Worm (Caenorhabditis elegans): Measurements from ENCODE around the gene T04C12.1.

Gene T04C12.1

DNA sequence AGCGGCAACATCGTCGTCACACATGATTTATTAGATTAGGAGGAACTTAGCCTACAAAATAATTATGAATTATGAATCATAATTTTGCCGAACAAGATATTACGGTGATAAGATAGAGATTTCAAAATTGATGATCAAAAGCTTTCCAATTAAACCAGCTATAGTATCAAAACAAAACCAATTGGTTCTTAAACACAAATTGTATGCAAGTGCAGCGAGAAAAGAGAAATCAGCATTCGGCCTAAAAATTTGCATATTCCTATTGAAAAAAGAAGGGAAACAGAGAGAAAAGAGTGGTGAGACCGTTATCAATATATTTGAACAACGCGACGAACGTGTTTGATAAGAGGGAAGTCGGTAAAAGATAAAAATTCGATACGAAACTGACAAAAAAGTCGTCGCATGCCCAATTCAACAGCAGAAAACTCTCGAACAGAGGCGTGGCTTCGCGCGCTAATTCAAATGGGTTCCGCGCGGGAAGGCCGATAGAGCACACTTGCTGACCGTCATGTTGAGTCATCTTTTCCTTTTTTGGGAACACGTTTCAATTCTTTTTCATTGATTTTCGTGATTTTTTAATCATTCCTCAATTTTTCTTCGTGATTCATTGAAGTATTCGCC, 19.1 kb upstream of the T04C12.1 start, which contains the start of gene act-2 (continued):
- TF ChIP-seq akir-1 (GFP tag; optimal IDR thresholded peaks at IDR 0.05) (no peak), zim-3 (tag; optimal IDR thresholded peaks at IDR 0.05) (no peak), dpff-1 (tag; optimal IDR thresholded peaks at IDR 0.05) (no peak), egl-44 (GFP tag; IDR thresholded peaks at IDR 0.05) (no peak), tbp1 (GFP tag; optimal IDR thresholded peaks at IDR 0.05) (peak; percentile 53), bed-2 (GFP tag; IDR thresholded peaks at IDR 0.05) (no peak), mcd-1 (GFP tag; IDR thresholded peaks at IDR 0.05) (peak; percentile 95)

DNA sequence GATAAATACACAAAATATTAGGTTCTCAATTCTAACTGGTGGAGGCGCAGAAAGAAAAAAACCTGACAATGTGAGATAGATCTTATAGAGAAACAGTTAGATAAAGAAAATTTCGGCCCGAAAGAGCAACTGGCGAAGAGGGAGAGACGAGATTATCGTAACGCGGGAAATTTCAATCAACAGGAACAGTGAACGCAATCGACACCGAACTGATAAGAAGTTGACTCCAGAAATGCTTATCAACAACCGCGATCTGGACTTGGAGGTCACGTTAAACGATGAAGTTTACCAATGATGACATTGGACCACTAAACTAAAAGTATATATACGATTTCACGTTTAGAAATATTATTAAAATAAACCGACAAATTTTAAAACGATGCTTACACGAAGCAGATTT, 17.3 kb upstream of the T04C12.1 start:
- TF ChIP-seq ama-1 (optimal IDR thresholded peaks at IDR 0.05) (peak; percentile 73), ama-1 (GFP tag; optimal IDR thresholded peaks at IDR 0.05) (no peak), hmg-20 (GFP tag; IDR thresholded peaks at IDR 0.05) (peak; percentile 60; the same call in 1 of the 2 replicates), mxl-1 (tag; optimal IDR thresholded peaks at IDR 0.05) (no peak), hmg-1.2 (GFP tag; IDR thresholded peaks at IDR 0.05) (peak; percentile 34; the same call in 1 of the 2 replicates), madf-6 (GFP tag; IDR thresholded peaks at IDR 0.05) (peak; percentile 86), nhr-120 (GFP tag; IDR thresholded peaks at IDR 0.05) (0 out of 2 replicates have a peak, but pooled peaks have one; percentile 32), ceh-40 (GFP tag; IDR thresholded peaks at IDR 0.05) (0 out of 2 replicates have a peak, but pooled peaks have one; percentile 32), efl-1 (GFP tag; optimal IDR thresholded peaks at IDR 0.05) (no peak), ztf-28 (GFP tag; IDR thresholded peaks at IDR 0.05) (no peak), aptf-3 (GFP tag; IDR thresholded peaks at IDR 0.05) (peak; percentile 90), F33H1.4 (GFP tag; IDR thresholded peaks at IDR 0.05) (peak; percentile 24), nfya-1 (tag; optimal IDR thresholded peaks at IDR 0.05; ENCODE audit: borderline replicate concordance, insufficient read depth) (no peak), snpc-4 (GFP tag; optimal IDR thresholded peaks at IDR 0.05) (peak; percentile 28), snpc-4 (tag; optimal IDR thresholded peaks at IDR 0.05) (peak in 3 of 4 experiments; percentile 50 to 52 (median 50)), ztf-22 (GFP tag; optimal IDR thresholded peaks at IDR 0.05) (no peak), mcd-1 (GFP tag; IDR thresholded peaks at IDR 0.05) (peak; percentile 55), ets-4 (GFP tag; optimal IDR thresholded peaks at IDR 0.05) (no peak), attf-6 (GFP tag; IDR thresholded peaks at IDR 0.05) (peak; percentile 87), madf-3 (GFP tag; IDR thresholded peaks at IDR 0.05) (peak; percentile 94), lin-26 (GFP tag; IDR thresholded peaks at IDR 0.05) (peak; percentile 73; the same call in 1 of the 2 replicates), F23B12.7 (tag; optimal IDR thresholded peaks at IDR 0.05; ENCODE audit: insufficient read depth) (peak; percentile 39), K12H6.12 (tag; optimal IDR thresholded peaks at IDR 0.05) (no peak), somi-1 (GFP tag; optimal IDR thresholded peaks at IDR 0.05) (peak; percentile 12), nhr-27 (tag; optimal IDR thresholded peaks at IDR 0.05) (no peak), snpc-1.1 (tag; optimal IDR thresholded peaks at IDR 0.05; ENCODE audit: insufficient read depth) (no peak), Y79H2A.3 (GFP tag; conservative IDR thresholded peaks at IDR 0.05) (0 out of 2 replicates have a peak, but pooled peaks have one; percentile 62), xnd-1 (tag; optimal IDR thresholded peaks at IDR 0.05) (peak; percentile 9), pbrm-1 (GFP tag; IDR thresholded peaks at IDR 0.05) (peak; percentile 79), dpff-1 (tag; optimal IDR thresholded peaks at IDR 0.05) (no peak), Y67H2A.10 (GFP tag; conservative IDR thresholded peaks at IDR 0.05) (no peak), attf-5 (GFP tag; optimal IDR thresholded peaks at IDR 0.05) (no peak), dox-1 (GFP tag; IDR thresholded peaks at IDR 0.05) (peak; percentile 65), ccch-3 (GFP tag; optimal IDR thresholded peaks at IDR 0.05) (no peak), lsy-27 (tag; optimal IDR thresholded peaks at IDR 0.05; ENCODE audit: borderline replicate concordance, insufficient read depth) (no peak), let-526 (GFP tag; IDR thresholded peaks at IDR 0.05) (0 out of 2 replicates have a peak, but pooled peaks have one; percentile 7), hrde-1 (tag; optimal IDR thresholded peaks at IDR 0.05; ENCODE audit: borderline replicate concordance) (peak; percentile 85), gei-17 (GFP tag; optimal IDR thresholded peaks at IDR 0.05) (no peak), tbx-9 (tag; optimal IDR thresholded peaks at IDR 0.05; ENCODE audit: borderline replicate concordance) (no peak), rec-8 (tag; optimal IDR thresholded peaks at IDR 0.05) (peak in 1 of 2 experiments; percentile 2)

All from whole organism, young adult.